Worm (Caenorhabditis elegans): ENCODE results near the gene Y57A10B.6.

Y57A10B.6 gene

DNA sequence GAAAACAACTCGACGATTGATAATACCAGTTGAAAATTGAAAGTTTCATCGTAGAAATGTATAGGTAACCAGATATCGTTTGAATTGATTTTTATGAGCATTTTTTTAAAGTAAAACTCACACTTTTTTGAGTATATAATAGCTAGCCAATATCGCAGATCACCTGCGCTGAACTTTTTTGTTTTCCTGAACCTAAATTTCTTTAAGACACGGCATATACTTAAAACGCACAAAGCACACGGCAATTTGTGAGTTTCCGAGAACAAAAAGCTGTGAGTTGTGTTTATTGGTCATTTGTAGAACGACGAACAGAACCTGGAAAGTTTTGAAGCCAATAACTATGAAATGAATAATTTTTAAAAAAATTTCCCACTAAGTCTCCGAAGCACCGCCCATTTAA is 11.9 kb downstream of the Y57A10B.6 start, which contains the start of gene sre-29:
Gene sre-29, minus strand, starts transcription at position 101 of the 400 bp plus-strand sequence.
- TF ChIP-seq nhr-76 (tag; optimal IDR thresholded peaks at IDR 0.05): no peak
- TF ChIP-seq unc-120 (tag; optimal IDR thresholded peaks at IDR 0.05; ENCODE audit: poor library complexity, severe bottlenecking): no peak
- no peak for TF ChIP-seq sptf-1 (tag; optimal IDR thresholded peaks at IDR 0.05)
- no peak for TF ChIP-seq snpc-4 (tag; optimal IDR thresholded peaks at IDR 0.05)
- no peak for TF ChIP-seq ceh-43 (GFP tag; optimal IDR thresholded peaks at IDR 0.05)
- TF ChIP-seq ceh-39 (tag; optimal IDR thresholded peaks at IDR 0.05): no peak
- TF ChIP-seq pha-4 (tag; optimal IDR thresholded peaks at IDR 0.05): no peak
- TF ChIP-seq zip-8 (tag; optimal IDR thresholded peaks at IDR 0.05): no peak
- no peak for TF ChIP-seq lin-32 (GFP tag; optimal IDR thresholded peaks at IDR 0.05)
- TF ChIP-seq nhr-12 (tag; optimal IDR thresholded peaks at IDR 0.05): no peak
- no peak for TF ChIP-seq unc-62 (GFP tag; optimal IDR thresholded peaks at IDR 0.05)
- TF ChIP-seq ztf-11 (tag; optimal IDR thresholded peaks at IDR 0.05): no peak
- TF ChIP-seq M03D4.4 (tag; optimal IDR thresholded peaks at IDR 0.05): no peak
- TF ChIP-seq ham-2 (GFP tag; optimal IDR thresholded peaks at IDR 0.05): no peak
- TF ChIP-seq hlh-1 (tag; optimal IDR thresholded peaks at IDR 0.05): no peak

ce11 chrII:12406394-12406793 is 16.5 kb downstream of the Y57A10B.6 start, which contains the start of gene sre-30:
sre-30 (minus strand) TSS chrII:12406494.
- TF ChIP-seq nhr-12 (tag; optimal IDR thresholded peaks at IDR 0.05) (no peak), lin-13 (tag; optimal IDR thresholded peaks at IDR 0.05) (no peak), ztf-11 (tag; optimal IDR thresholded peaks at IDR 0.05) (no peak), nhr-2 (tag; optimal IDR thresholded peaks at IDR 0.05) (no peak), unc-39 (tag; optimal IDR thresholded peaks at IDR 0.05) (no peak), flh-1 (GFP tag; optimal IDR thresholded peaks at IDR 0.05) (no peak), lin-32 (GFP tag; optimal IDR thresholded peaks at IDR 0.05) (no peak), ceh-39 (tag; optimal IDR thresholded peaks at IDR 0.05) (no peak)

DNA sequence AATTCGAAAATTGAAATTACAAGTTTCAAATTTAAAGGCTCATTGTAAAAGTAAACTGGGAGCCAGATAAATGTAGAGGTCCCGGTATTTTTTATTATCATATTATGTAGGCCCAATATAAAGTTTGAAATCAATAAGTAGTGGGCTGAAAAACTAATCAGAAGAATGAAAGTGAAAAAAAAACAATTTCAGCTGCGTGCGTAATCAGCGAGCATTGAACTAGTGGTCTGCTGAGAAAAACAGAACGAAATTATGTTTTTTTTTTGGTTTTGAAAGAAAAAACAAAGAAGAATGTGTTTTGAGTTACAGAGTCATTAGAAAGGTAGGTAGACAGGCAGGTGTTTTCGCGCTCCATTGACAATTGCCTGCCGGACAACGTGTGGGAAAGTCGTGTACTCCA is 18.8 kb downstream of the Y57A10B.6 start, which contains the start of gene sre-31:
Gene sre-31, minus strand, starts transcription at position 101 of the 400 bp plus-strand sequence.
- no peak for TF ChIP-seq nhr-12 (tag; optimal IDR thresholded peaks at IDR 0.05)
- TF ChIP-seq snpc-4 (tag; optimal IDR thresholded peaks at IDR 0.05): no peak
- no peak for TF ChIP-seq zip-8 (tag; optimal IDR thresholded peaks at IDR 0.05)
- no peak for TF ChIP-seq ces-1 (GFP tag; optimal IDR thresholded peaks at IDR 0.05)
- TF ChIP-seq pha-4 (tag; optimal IDR thresholded peaks at IDR 0.05): no peak
- TF ChIP-seq ham-2 (GFP tag; optimal IDR thresholded peaks at IDR 0.05): no peak
- TF ChIP-seq sptf-1 (tag; optimal IDR thresholded peaks at IDR 0.05): no peak
- no peak for TF ChIP-seq nhr-2 (tag; optimal IDR thresholded peaks at IDR 0.05)
- TF ChIP-seq lin-32 (GFP tag; optimal IDR thresholded peaks at IDR 0.05): no peak
- TF ChIP-seq M03D4.4 (tag; optimal IDR thresholded peaks at IDR 0.05): no peak

ce11 chrII:12410107-12410506 is 20.2 kb downstream of the Y57A10B.6 start, which contains the start of gene F57G9.3:
F57G9.3 (minus strand) TSS chrII:12410207.
- no peak for TF ChIP-seq elt-1 (tag; optimal IDR thresholded peaks at IDR 0.05; ENCODE audit: borderline replicate concordance, insufficient read depth)
- TF ChIP-seq mep-1 (tag; optimal IDR thresholded peaks at IDR 0.05): no peak
- no peak for TF ChIP-seq unc-62 (GFP tag; optimal IDR thresholded peaks at IDR 0.05)
- TF ChIP-seq nhr-76 (tag; optimal IDR thresholded peaks at IDR 0.05): no peak
- TF ChIP-seq elt-3 (tag; optimal IDR thresholded peaks at IDR 0.05): no peak
- TF ChIP-seq nhr-237 (tag; optimal IDR thresholded peaks at IDR 0.05): no peak
- TF ChIP-seq ces-1 (GFP tag; optimal IDR thresholded peaks at IDR 0.05): no peak
- TF ChIP-seq unc-39 (tag; optimal IDR thresholded peaks at IDR 0.05): no peak
- TF ChIP-seq hlh-1 (tag; optimal IDR thresholded peaks at IDR 0.05): no peak
- TF ChIP-seq lin-32 (GFP tag; optimal IDR thresholded peaks at IDR 0.05): no peak
- TF ChIP-seq cnd-1 (tag; optimal IDR thresholded peaks at IDR 0.05): no peak
- TF ChIP-seq M03D4.4 (tag; optimal IDR thresholded peaks at IDR 0.05): no peak
- TF ChIP-seq drap-1 (GFP tag; optimal IDR thresholded peaks at IDR 0.05): no peak
- TF ChIP-seq lin-13 (tag; optimal IDR thresholded peaks at IDR 0.05): no peak
- no peak for TF ChIP-seq tbx-8 (GFP tag; optimal IDR thresholded peaks at IDR 0.05)
- no peak for TF ChIP-seq lsy-2 (tag; optimal IDR thresholded peaks at IDR 0.05)
- no peak for TF ChIP-seq zip-8 (tag; optimal IDR thresholded peaks at IDR 0.05)
- no peak for TF ChIP-seq ceh-43 (GFP tag; optimal IDR thresholded peaks at IDR 0.05)
- no peak for TF ChIP-seq mls-2 (tag; optimal IDR thresholded peaks at IDR 0.05)

DNA sequence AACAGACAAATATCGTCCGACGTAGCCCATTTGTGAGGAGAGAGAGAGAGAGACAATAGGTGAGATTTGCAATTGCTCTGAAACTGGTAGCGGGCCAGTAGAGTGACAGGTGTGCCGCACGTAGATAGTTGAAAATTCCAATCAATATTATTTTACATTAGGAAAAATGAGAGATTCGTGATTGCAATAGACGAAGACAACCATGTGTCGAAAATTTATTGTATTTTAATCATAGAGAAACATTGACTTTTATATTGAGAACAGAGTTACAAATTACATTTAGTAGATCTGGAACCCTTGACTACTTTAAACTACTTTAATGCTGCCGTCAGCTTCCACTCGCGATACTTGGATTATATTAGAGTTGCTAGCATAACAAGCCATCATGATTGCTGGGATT is 22.5 kb downstream of the Y57A10B.6 start, which contains the start of gene Y57A10C.1:
Gene Y57A10C.1, minus strand, starts transcription at position 101 of the 400 bp plus-strand sequence.
- no peak for TF ChIP-seq ceh-43 (GFP tag; optimal IDR thresholded peaks at IDR 0.05)
- no peak for TF ChIP-seq ham-2 (GFP tag; optimal IDR thresholded peaks at IDR 0.05)
- TF ChIP-seq hlh-1 (tag; optimal IDR thresholded peaks at IDR 0.05): no peak
- no peak for TF ChIP-seq ceh-83 (GFP tag; optimal IDR thresholded peaks at IDR 0.05)
- no peak for TF ChIP-seq drap-1 (GFP tag; optimal IDR thresholded peaks at IDR 0.05)
- TF ChIP-seq mls-2 (tag; optimal IDR thresholded peaks at IDR 0.05): no peak
- TF ChIP-seq lsy-2 (tag; optimal IDR thresholded peaks at IDR 0.05): no peak
- no peak for TF ChIP-seq mab-5 (tag; optimal IDR thresholded peaks at IDR 0.05)
- TF ChIP-seq lin-13 (tag; optimal IDR thresholded peaks at IDR 0.05): no peak
- no peak for TF ChIP-seq unc-62 (GFP tag; optimal IDR thresholded peaks at IDR 0.05)
- TF ChIP-seq elt-3 (tag; optimal IDR thresholded peaks at IDR 0.05): no peak
- no peak for TF ChIP-seq sem-2 (GFP tag; optimal IDR thresholded peaks at IDR 0.05)
- TF ChIP-seq nhr-28 (tag; optimal IDR thresholded peaks at IDR 0.05): no peak
- no peak for TF ChIP-seq zip-8 (tag; optimal IDR thresholded peaks at IDR 0.05)
- no peak for TF ChIP-seq ceh-39 (tag; optimal IDR thresholded peaks at IDR 0.05)
- TF ChIP-seq nhr-76 (tag; optimal IDR thresholded peaks at IDR 0.05): no peak
- TF ChIP-seq tbx-8 (GFP tag; optimal IDR thresholded peaks at IDR 0.05): no peak

Measured in whole organism, mixed stage, embryonic.